Worm (Caenorhabditis elegans): Measurements from ENCODE around the gene C13A2.10.

Gene C13A2.10

ce11 chrV:7224353-7224752 lies 50.5 kb downstream of the C13A2.10 start:
- no peak for TF ChIP-seq nhr-179 (tag; optimal IDR thresholded peaks at IDR 0.05)

- TF ChIP-seq chd-7 (tag; optimal IDR thresholded peaks at IDR 0.05), result no peak
- no peak for TF ChIP-seq Y53F4B.3 (GFP tag; IDR thresholded peaks at IDR 0.05)
- TF ChIP-seq K11D2.4 (GFP tag; IDR thresholded peaks at IDR 0.05), result no peak
- no peak for TF ChIP-seq cebp-1 (GFP tag; IDR thresholded peaks at IDR 0.05)
- peak; percentile 39 for TF ChIP-seq cebp-1 (tag; optimal IDR thresholded peaks at IDR 0.05)
- TF ChIP-seq nfyb-1 (GFP tag; IDR thresholded peaks at IDR 0.05), result no peak
- no peak for TF ChIP-seq hlh-26 (GFP tag; conservative IDR thresholded peaks at IDR 0.05)
- no peak for TF ChIP-seq nhr-120 (GFP tag; IDR thresholded peaks at IDR 0.05)
- no peak for TF ChIP-seq rec-8 (tag; optimal IDR thresholded peaks at IDR 0.05)
- 0 out of 2 replicates have a peak, but pooled peaks have one; percentile 17 for TF ChIP-seq rcor-1 (GFP tag; IDR thresholded peaks at IDR 0.05)
- TF ChIP-seq ztf-6 (GFP tag; IDR thresholded peaks at IDR 0.05), result no peak
- TF ChIP-seq ztf-28 (GFP tag; IDR thresholded peaks at IDR 0.05), result no peak
- TF ChIP-seq ceh-58 (GFP tag; IDR thresholded peaks at IDR 0.05), result no peak
- 0 out of 2 replicates have a peak, but pooled peaks have one; percentile 15 for TF ChIP-seq zfh-2 (GFP tag; conservative IDR thresholded peaks at IDR 0.05)
- no peak for TF ChIP-seq nfya-1 (tag; optimal IDR thresholded peaks at IDR 0.05; ENCODE audit: borderline replicate concordance, insufficient read depth)
- no peak for TF ChIP-seq ceh-40 (GFP tag; IDR thresholded peaks at IDR 0.05)
Observed at ce11 chrV:7223941-7224340, 51.0 kb downstream of the C13A2.10 start, which contains the start of gene C13F10.1. Gene C13F10.1 (plus strand): TSS chrV:7224078.

All from whole organism, young adult.